Fruit fly (Drosophila melanogaster): ENCODE results near the gene CG8003.
A peak's percentile ranks its signal among the peaks of the same experiment; 100 is the strongest.

The CG8003 gene

DNA sequence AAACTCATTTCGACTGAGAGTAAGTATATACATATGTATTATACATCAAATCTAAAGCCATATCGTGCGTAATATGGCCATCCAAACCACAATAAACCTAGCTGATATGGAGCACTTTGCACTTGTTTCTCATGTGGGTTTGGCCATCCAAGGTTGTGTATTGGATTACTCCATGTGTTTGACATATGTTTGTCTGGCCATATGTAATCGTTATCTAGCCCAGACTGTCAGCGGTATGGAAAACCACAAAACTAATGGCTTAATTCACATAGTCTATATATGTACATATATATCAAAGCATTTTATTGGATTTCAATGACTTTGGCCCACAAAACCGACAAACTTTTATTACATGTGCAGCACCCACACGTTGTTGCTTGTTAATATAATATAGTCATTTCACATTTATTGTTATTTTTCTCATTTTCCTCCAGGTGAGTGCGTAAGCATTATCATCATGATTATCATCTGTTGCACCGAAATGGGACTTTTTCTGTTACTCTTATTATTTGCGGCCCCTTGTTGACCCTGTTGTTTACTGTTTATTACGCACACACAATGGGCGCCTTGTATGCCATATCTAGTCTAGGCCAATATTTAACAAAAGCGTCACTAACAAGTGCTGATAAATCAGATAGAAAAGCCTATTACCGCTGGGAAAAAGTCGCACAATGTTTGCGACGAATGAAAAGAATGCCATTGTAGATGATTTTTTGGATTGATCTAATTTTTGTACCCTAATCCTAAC is 4.7 kb upstream of the CG8003 start (continued):
- peak; percentile 23 for TF ChIP-seq Hr3 (GFP tag; optimal IDR thresholded peaks at IDR 0.05)
- peak; percentile 51; the same call in 1 of the 3 replicates for TF ChIP-seq Dbx (GFP tag; IDR thresholded peaks at IDR 0.05)
- TF ChIP-seq CG30403 (GFP tag; optimal IDR thresholded peaks at IDR 0.05) = peak; percentile 17
- TF ChIP-seq Nf-YC (tag; optimal IDR thresholded peaks at IDR 0.05) = peak; percentile 7
- peak; percentile 37; the same call in 1 of the 3 replicates for TF ChIP-seq CG17361 (GFP tag; IDR thresholded peaks at IDR 0.05)
- TF ChIP-seq CG8924 (tag; optimal IDR thresholded peaks at IDR 0.05) = peak; percentile 59
- TF ChIP-seq CG17612 (GFP tag; IDR thresholded peaks at IDR 0.05) = no peak
- TF ChIP-seq CG3065 (GFP tag; optimal IDR thresholded peaks at IDR 0.05) = no peak
- TF ChIP-seq CG8944 (GFP tag; optimal IDR thresholded peaks at IDR 0.05) = peak; percentile 19
- peak; percentile 67 for TF ChIP-seq Side (GFP tag; optimal IDR thresholded peaks at IDR 0.05)
- TF ChIP-seq slou (GFP tag; optimal IDR thresholded peaks at IDR 0.05) = peak; percentile 26
- no peak for TF ChIP-seq Ets65A (GFP tag)
- TF ChIP-seq Dek (tag; optimal IDR thresholded peaks at IDR 0.05) = peak; percentile 58
- TF ChIP-seq gce (GFP tag; IDR thresholded peaks at IDR 0.05) = no peak
- TF ChIP-seq zfh2 (GFP tag; optimal IDR thresholded peaks at IDR 0.05) = no peak
- no peak for TF ChIP-seq CG32767 (GFP tag; IDR thresholded peaks at IDR 0.05)
- TF ChIP-seq CG6254 (GFP tag; optimal IDR thresholded peaks at IDR 0.05) = peak; percentile 36
- TF ChIP-seq z (GFP tag; IDR thresholded peaks at IDR 0.05) = no peak
- no peak for TF ChIP-seq CG10565 (GFP tag; optimal IDR thresholded peaks at IDR 0.05)
- TF ChIP-seq HmgZ (tag; optimal IDR thresholded peaks at IDR 0.05) = peak; percentile 62
- TF ChIP-seq bab2 (GFP tag; optimal IDR thresholded peaks at IDR 0.05) = peak; percentile 81
- no peak for TF ChIP-seq Gug (GFP tag; IDR thresholded peaks at IDR 0.05)
- no peak for TF ChIP-seq stwl (tag; optimal IDR thresholded peaks at IDR 0.05)
- peak; percentile 19 for TF ChIP-seq sima (GFP tag; optimal IDR thresholded peaks at IDR 0.05)
- peak; percentile 88 for TF ChIP-seq MTF-1 (GFP tag; optimal IDR thresholded peaks at IDR 0.05; ENCODE audit: borderline replicate concordance)
- no peak for TF ChIP-seq hbn (GFP tag; IDR thresholded peaks at IDR 0.05; ENCODE audit: partially characterized antibody)
- TF ChIP-seq CG1647 (GFP tag; optimal IDR thresholded peaks at IDR 0.05) = peak; percentile 71
- peak; percentile 10 for TF ChIP-seq Max (GFP tag; optimal IDR thresholded peaks at IDR 0.05)
- peak; percentile 51 for TF ChIP-seq Antp (GFP tag; optimal IDR thresholded peaks at IDR 0.05)
- TF ChIP-seq Fer2 (tag; optimal IDR thresholded peaks at IDR 0.05) = peak; percentile 7
- TF ChIP-seq Lhr (GFP tag; optimal IDR thresholded peaks at IDR 0.05) = peak; percentile 36
- peak; percentile 85 for TF ChIP-seq fd64A (GFP tag; optimal IDR thresholded peaks at IDR 0.05)
- TF ChIP-seq vfl (GFP tag; optimal IDR thresholded peaks at IDR 0.05) = peak; percentile 37
- TF ChIP-seq ham (GFP tag; IDR thresholded peaks at IDR 0.05) = no peak
- peak; percentile 72 for TF ChIP-seq CG31365 (tag; optimal IDR thresholded peaks at IDR 0.05)
- peak; percentile 61 for TF ChIP-seq her (GFP tag; optimal IDR thresholded peaks at IDR 0.05)
- peak; percentile 27 for TF ChIP-seq CG10543 (GFP tag; optimal IDR thresholded peaks at IDR 0.05)
- no peak for TF ChIP-seq bowl (GFP tag; IDR thresholded peaks at IDR 0.05)
- no peak for TF ChIP-seq Scr (GFP tag; IDR thresholded peaks at IDR 0.05; ENCODE audit: partially characterized antibody)
- peak; percentile 48 for TF ChIP-seq Atf3 (GFP tag; optimal IDR thresholded peaks at IDR 0.05)
- peak; percentile 76 for TF ChIP-seq org-1 (GFP tag; optimal IDR thresholded peaks at IDR 0.05)
- peak; percentile 75 for TF ChIP-seq PHDP (tag; optimal IDR thresholded peaks at IDR 0.05)
- peak; percentile 56 for TF ChIP-seq CG34376 (GFP tag; optimal IDR thresholded peaks at IDR 0.05)
- no peak for TF ChIP-seq CG9215 (GFP tag; IDR thresholded peaks at IDR 0.05)
- peak; percentile 54 for TF ChIP-seq CG10654 (GFP tag; optimal IDR thresholded peaks at IDR 0.05)
- no peak for TF ChIP-seq ssp (GFP tag; IDR thresholded peaks at IDR 0.05)
- TF ChIP-seq CG9797 (GFP tag; optimal IDR thresholded peaks at IDR 0.05) = no peak
- no peak for TF ChIP-seq Dfd (GFP tag; optimal IDR thresholded peaks at IDR 0.05)
- TF ChIP-seq CG11695 (GFP tag; IDR thresholded peaks at IDR 0.05) = peak; percentile 15; the same call in 1 of the 3 replicates
- peak; percentile 52 for TF ChIP-seq shn (GFP tag; optimal IDR thresholded peaks at IDR 0.05)

Measured in whole organism, embryonic.